Worm (Caenorhabditis elegans) whole organism, late embryonic: ENCODE measurements around the gene C36E6.2.

Experiments
- ama-1 ChIP-seq: fragments of 150-350 bp; optimal IDR thresholded peaks from 2 replicates; lab custom pipeline; 2014
- ceh-14 ChIP-seq: sonication (generic microtip); optimal IDR thresholded peaks from 2 replicates; lab custom pipeline; 2016; ENCODE audit warnings: missing genotype, missing genetic modification characterization, missing compliant biosample characterization
- ceh-24 ChIP-seq: sonication (generic microtip); optimal IDR thresholded peaks from 2 replicates; lab custom pipeline; 2016; ENCODE audit warnings: mild to moderate bottlenecking, missing genetic modification characterization, missing compliant biosample characterization
- dmd-4 ChIP-seq: sonication (generic microtip); optimal IDR thresholded peaks from 2 replicates; lab custom pipeline; 2016; ENCODE audit warnings: borderline replicate concordance, missing genetic modification characterization, missing compliant biosample characterization
- elt-2 ChIP-seq: sonication (generic microtip); optimal IDR thresholded peaks from 2 replicates; lab custom pipeline; 2016; ENCODE audit warnings: missing genetic modification reagents, missing genetic modification characterization, missing compliant biosample characterization
- gmeb-2 ChIP-seq: sonication (generic microtip); optimal IDR thresholded peaks from 2 replicates; lab custom pipeline; 2016; ENCODE audit warnings: missing genetic modification characterization, inconsistent platforms, missing compliant biosample characterization
- nfya-1 ChIP-seq: sonication (generic microtip); optimal IDR thresholded peaks from 2 replicates; lab custom pipeline; 2017; ENCODE audit warnings: missing genetic modification characterization, mild to moderate bottlenecking, missing compliant biosample characterization, antibody characterized with exemption, moderate library complexity
- odd-2 ChIP-seq: sonication (generic microtip); optimal IDR thresholded peaks from 2 replicates; lab custom pipeline; 2017; ENCODE audit warnings: antibody characterized with exemption, mild to moderate bottlenecking, missing genetic modification characterization, missing compliant biosample characterization
- ztf-16 ChIP-seq: sonication (generic microtip); optimal IDR thresholded peaks from 2 replicates; lab custom pipeline; 2017; ENCODE audit warnings: missing genetic modification characterization, missing compliant biosample characterization

DNA sequence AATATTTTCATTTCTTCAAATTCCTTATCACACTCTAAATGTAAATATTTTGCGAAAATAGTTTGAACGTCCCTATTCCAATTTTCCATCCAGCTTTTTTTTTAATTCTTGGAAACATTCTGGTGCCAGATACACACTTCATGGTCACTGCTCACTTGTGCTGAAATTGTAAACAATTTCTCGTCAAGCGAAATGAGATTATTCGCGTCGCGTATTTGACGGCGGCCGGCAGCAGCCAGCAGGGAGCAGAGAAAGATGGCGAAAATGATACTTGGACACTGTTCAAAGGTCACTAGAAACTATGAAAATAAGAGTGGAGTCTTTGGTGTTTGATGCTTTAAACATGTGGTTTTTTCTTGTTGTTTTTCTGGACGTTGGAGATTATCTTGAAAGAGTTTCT is 53.0 kb downstream of the C36E6.2 start:
- TF ChIP-seq nfya-1 (tag; lab: Kevin White, UChicago) (no peak), ama-1 (lab: Kevin White, UChicago) (no peak), odd-2 (tag; lab: Kevin White, UChicago) (no peak), gmeb-2 (tag; lab: Kevin White, UChicago) (no peak), dmd-4 (tag; lab: Kevin White, UChicago) (no peak), ztf-16 (tag; lab: Kevin White, UChicago) (no peak), elt-2 (no peak), ceh-14 (tag; lab: Kevin White, UChicago) (no peak), ceh-24 (tag; lab: Kevin White, UChicago) (no peak)
